Worm (Caenorhabditis elegans) whole organism, L3 larva: Measurements from ENCODE around the gene mrps-16.

ENCODE experiments used
- ama-1 ChIP-seq: fragments of 150-350 bp; optimal IDR thresholded peaks from 2 replicates; lab custom pipeline; 2018
- ceh-28 ChIP-seq: fragments of 150-350 bp; optimal IDR thresholded peaks from 2 replicates; lab custom pipeline; 2014; ENCODE audit warnings: missing biosample characterization, missing genetic modification reagents, missing genetic modification characterization
- elt-1 ChIP-seq: fragments of 150-350 bp; optimal IDR thresholded peaks from 2 replicates; lab custom pipeline; 2014; ENCODE audit warnings: missing biosample characterization, missing genetic modification characterization
- fkh-10 ChIP-seq: sonication (generic microtip); optimal IDR thresholded peaks from 2 replicates; lab custom pipeline; 2017; ENCODE audit warnings: missing biosample characterization, missing genetic modification reagents, missing genetic modification characterization
- lin-15B ChIP-seq: fragments of 150-350 bp; optimal IDR thresholded peaks from 2 replicates; lab custom pipeline; 2014; ENCODE audit warnings: missing biosample characterization, missing genetic modification characterization
- nhr-237 ChIP-seq: fragments of 150-350 bp; optimal IDR thresholded peaks from 2 replicates; lab custom pipeline; 2014; ENCODE audit warnings: missing biosample characterization, missing genetic modification characterization
- pha-4 ChIP-seq: fragments of 150-350 bp; optimal IDR thresholded peaks from 2 replicates; lab custom pipeline; 2014; ENCODE audit warnings: missing biosample characterization, missing genetic modification reagents, missing genetic modification characterization
- pqm-1 ChIP-seq: fragments of 150-350 bp; optimal IDR thresholded peaks from 2 replicates; lab custom pipeline; 2017; ENCODE audit warnings: missing biosample characterization, missing genetic modification characterization, inconsistent platforms
- snpc-4 ChIP-seq: fragments of 150-350 bp; optimal IDR thresholded peaks from 2 replicates; lab custom pipeline; 2014; ENCODE audit warnings: missing biosample characterization, missing genetic modification characterization
- tbx-2 ChIP-seq: sonication (generic microtip); optimal IDR thresholded peaks from 2 replicates; lab custom pipeline; 2016; ENCODE audit warnings: mild to moderate bottlenecking, missing genetic modification characterization, missing compliant biosample characterization

ce11 chrII:5511417-5512353, 37.5 kb downstream of the mrps-16 start:
- TF ChIP-seq ceh-28 (no peak), snpc-4 (tag; lab: Kevin White, UChicago) (no peak), lin-15B (tag; lab: Kevin White, UChicago) (peak; percentile 2), fkh-10 (GFP tag; lab: Kevin White, UChicago) (no peak), nhr-237 (tag; lab: Kevin White, UChicago) (no peak), elt-1 (tag; lab: Kevin White, UChicago) (peak; percentile 63), tbx-2 (tag; lab: Kevin White, UChicago) (no peak), pqm-1 (no peak), ama-1 (lab: Kevin White, UChicago) (no peak), pha-4 (tag; lab: Kevin White, UChicago) (peak; percentile 38)
